Worm (Caenorhabditis elegans) whole organism, mixed stage, embryonic: ENCODE data around the gene Y49E10.30.
"Not testable (repeated sequence)": the region's sequence is repeated elsewhere in the genome, so short reads cannot be mapped to it uniquely, and the experiment has no call there.

Experiments used
- M03D4.4 ChIP-seq: sonication (generic microtip); optimal IDR thresholded peaks from 2 replicates; lab custom pipeline; 2017; ENCODE audit warnings: mild to moderate bottlenecking, missing genetic modification characterization, missing compliant biosample characterization
- bed-3 ChIP-seq: fragments of 200-800 bp; sonication (Bioruptor generic); optimal IDR thresholded peaks from 3 replicates; lab custom pipeline; 2018; ENCODE audit warnings: mild to moderate bottlenecking, missing genetic modification characterization, moderate library complexity, missing compliant biosample characterization
- blmp-1 ChIP-seq: fragments of 150-350 bp; optimal IDR thresholded peaks from 2 replicates; lab custom pipeline; 2014; ENCODE audit warnings: missing biosample characterization, missing genetic modification characterization
- ceh-39 ChIP-seq: fragments of 150-350 bp; optimal IDR thresholded peaks from 2 replicates; lab custom pipeline; 2014; ENCODE audit warnings: missing biosample characterization, missing genetic modification characterization
- ceh-43 ChIP-seq: fragments of 200-800 bp; sonication (Bioruptor generic); optimal IDR thresholded peaks from 2 replicates; lab custom pipeline; 2018; ENCODE audit warnings: mild to moderate bottlenecking, missing genetic modification characterization, moderate library complexity, missing compliant biosample characterization
- ces-1 ChIP-seq: fragments of 150-350 bp; optimal IDR thresholded peaks from 2 replicates; lab custom pipeline; 2014; ENCODE audit warnings: missing biosample characterization, missing genetic modification reagents, missing genetic modification characterization
- cnd-1 ChIP-seq: fragments of 200-800 bp; sonication (Bioruptor generic); optimal IDR thresholded peaks from 2 replicates; lab custom pipeline; 2018; ENCODE audit warnings: mild to moderate bottlenecking, missing genetic modification characterization, missing compliant biosample characterization
- drap-1 ChIP-seq: fragments of 200-800 bp; sonication (Bioruptor generic); optimal IDR thresholded peaks from 3 replicates; lab custom pipeline; 2018; ENCODE audit warnings: mild to moderate bottlenecking, missing genetic modification characterization, missing compliant biosample characterization
- elt-1 ChIP-seq: sonication (generic microtip); optimal IDR thresholded peaks from 2 replicates; lab custom pipeline; 2017; ENCODE audit warnings: missing genetic modification characterization, mild to moderate bottlenecking, missing compliant biosample characterization, antibody characterized with exemption, moderate library complexity, borderline replicate concordance; ENCODE audit not compliant: insufficient read depth
- elt-3 ChIP-seq: fragments of 150-350 bp; optimal IDR thresholded peaks from 2 replicates; lab custom pipeline; 2014; ENCODE audit warnings: missing biosample characterization, missing genetic modification characterization
- flh-1 ChIP-seq: fragments of 200-800 bp; sonication (Bioruptor generic); optimal IDR thresholded peaks from 2 replicates; lab custom pipeline; 2018; ENCODE audit warnings: mild to moderate bottlenecking, missing genetic modification characterization, moderate library complexity, missing compliant biosample characterization
- ham-2 ChIP-seq: fragments of 200-800 bp; sonication (Bioruptor generic); optimal IDR thresholded peaks from 2 replicates; lab custom pipeline; 2018; ENCODE audit warnings: mild to moderate bottlenecking, missing genetic modification characterization, missing compliant biosample characterization
- hlh-1 ChIP-seq: fragments of 150-350 bp; optimal IDR thresholded peaks from 2 replicates; lab custom pipeline; 2014; ENCODE audit warnings: missing biosample characterization, missing genetic modification reagents, missing genetic modification characterization
- lin-32 ChIP-seq: fragments of 200-800 bp; sonication (Bioruptor generic); optimal IDR thresholded peaks from 2 replicates; lab custom pipeline; 2018; ENCODE audit warnings: mild to moderate bottlenecking, missing genetic modification characterization, missing compliant biosample characterization
- lsy-2 ChIP-seq: fragments of 150-350 bp; optimal IDR thresholded peaks from 2 replicates; lab custom pipeline; 2014; ENCODE audit warnings: missing biosample characterization, missing genetic modification characterization
- mab-5 ChIP-seq: fragments of 150-350 bp; optimal IDR thresholded peaks from 2 replicates; lab custom pipeline; 2014; ENCODE audit warnings: missing biosample characterization, missing genetic modification characterization
- mep-1 ChIP-seq: fragments of 150-350 bp; optimal IDR thresholded peaks from 2 replicates; lab custom pipeline; 2017; ENCODE audit warnings: missing biosample characterization, missing genetic modification reagents, missing genetic modification characterization, inconsistent platforms
- mls-2 ChIP-seq: sonication (generic microtip); optimal IDR thresholded peaks from 2 replicates; lab custom pipeline; 2016; ENCODE audit warnings: mild to moderate bottlenecking, missing genetic modification characterization, moderate library complexity, missing compliant biosample characterization
- nhr-12 ChIP-seq: fragments of 150-350 bp; optimal IDR thresholded peaks from 2 replicates; lab custom pipeline; 2014; ENCODE audit warnings: missing biosample characterization, missing genetic modification characterization
- nhr-2 ChIP-seq: fragments of 150-350 bp; optimal IDR thresholded peaks from 2 replicates; lab custom pipeline; 2014; ENCODE audit warnings: missing biosample characterization, missing genetic modification characterization
- nhr-237 ChIP-seq: fragments of 150-350 bp; optimal IDR thresholded peaks from 2 replicates; lab custom pipeline; 2014; ENCODE audit warnings: missing biosample characterization, missing genetic modification characterization
- nhr-28 ChIP-seq: fragments of 150-350 bp; optimal IDR thresholded peaks from 2 replicates; lab custom pipeline; 2014; ENCODE audit warnings: missing biosample characterization, missing genetic modification characterization
- nhr-76 ChIP-seq: sonication (generic microtip); optimal IDR thresholded peaks from 2 replicates; lab custom pipeline; 2017; ENCODE audit warnings: missing biosample characterization, missing genetic modification characterization
- pha-4 ChIP-seq: fragments of 150-350 bp; optimal IDR thresholded peaks from 2 replicates; lab custom pipeline; 2018; ENCODE audit warnings: missing biosample characterization, missing genetic modification reagents, missing genetic modification characterization
- sem-2 ChIP-seq: fragments of 200-800 bp; sonication (Bioruptor generic); optimal IDR thresholded peaks from 2 replicates; lab custom pipeline; 2018; ENCODE audit warnings: mild to moderate bottlenecking, missing genetic modification characterization, missing compliant biosample characterization
- snpc-4 ChIP-seq: fragments of 150-350 bp; optimal IDR thresholded peaks from 2 replicates; lab custom pipeline; 2014; ENCODE audit warnings: missing biosample characterization, missing genetic modification characterization
- sptf-1 ChIP-seq: sonication (generic microtip); optimal IDR thresholded peaks from 2 replicates; lab custom pipeline; 2017; ENCODE audit warnings: mild to moderate bottlenecking, missing genetic modification characterization, moderate library complexity, missing compliant biosample characterization
- unc-120 ChIP-seq: sonication (generic microtip); optimal IDR thresholded peaks from 2 replicates; lab custom pipeline; 2017; ENCODE audit warnings: missing genetic modification characterization, missing compliant biosample characterization; ENCODE audit not compliant: poor library complexity, severe bottlenecking
- zip-8 ChIP-seq: fragments of 150-350 bp; optimal IDR thresholded peaks from 2 replicates; lab custom pipeline; 2014; ENCODE audit warnings: missing biosample characterization, missing genetic modification characterization

Gene Y49E10.30

DNA sequence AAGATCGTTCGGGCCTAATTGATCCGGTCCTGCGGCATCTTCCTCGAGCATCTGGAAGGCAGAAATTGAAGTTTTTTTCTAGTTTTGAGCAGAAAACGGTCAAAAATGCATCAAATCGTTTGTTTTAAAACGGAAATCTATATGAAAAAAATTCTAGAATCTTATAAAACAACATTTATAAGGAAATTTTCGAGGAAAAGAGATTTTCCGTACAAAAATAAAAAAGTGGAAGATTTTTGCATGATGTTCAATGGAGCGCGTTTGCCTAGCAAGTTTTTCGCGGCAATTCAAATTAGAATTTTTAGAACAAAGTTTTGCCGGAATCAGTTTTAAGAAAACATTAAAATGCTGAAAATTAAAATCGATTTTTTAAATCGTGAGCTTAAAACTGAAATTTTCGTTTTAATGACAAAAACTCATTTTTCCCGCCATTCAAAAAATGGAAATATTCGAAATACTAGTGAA is 9.5 kb upstream of the Y49E10.30 start, which contains the start of gene pph-4.2:
TSS of gene pph-4.2 (minus strand) at position 51 of the 465 bp plus-strand sequence.
- TF ChIP-seq lsy-2 (peak; percentile 29), ces-1 (GFP tag; lab: Kevin White, UChicago) (no peak), hlh-1 (tag; lab: Kevin White, UChicago) (no peak), ceh-39 (tag; lab: Kevin White, UChicago) (no peak), cnd-1 (no peak), nhr-12 (tag; lab: Kevin White, UChicago) (no peak), mls-2 (tag; lab: Kevin White, UChicago) (no peak), nhr-237 (tag; lab: Kevin White, UChicago) (peak; percentile 38)
- TF ChIP-seq, all 35 proteins: peak for 2

DNA sequence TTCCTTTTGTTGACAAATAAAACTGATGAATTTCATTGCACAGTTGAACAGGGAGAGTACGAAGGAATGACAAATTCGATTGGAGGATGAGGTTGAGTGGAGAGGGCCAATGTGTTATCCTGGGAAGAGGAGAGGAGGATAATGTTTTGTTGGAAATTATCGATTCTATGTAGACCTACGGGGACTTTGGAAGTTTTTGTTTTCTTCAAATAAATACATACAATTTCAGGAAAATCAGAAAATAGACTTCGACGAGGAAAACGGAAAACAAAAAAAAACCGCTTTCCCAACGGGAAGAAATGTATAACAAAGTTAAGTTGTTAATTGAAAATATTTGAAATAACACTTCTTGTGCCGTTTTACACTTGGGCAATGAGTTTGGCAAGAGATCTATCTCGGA is 3.0 kb upstream of the Y49E10.30 start, which contains the start of gene Y49E10.4:
TSS of gene Y49E10.4 (minus strand) at position 101 of the 400 bp plus-strand sequence.
- not testable (repeated sequence) for TF ChIP-seq snpc-4 (tag; lab: Kevin White, UChicago); lin-32; flh-1 (GFP tag; lab: Kevin White, UChicago)
- TF ChIP-seq, all 35 proteins: peak for 0; not testable (repeated sequence) for 35

DNA sequence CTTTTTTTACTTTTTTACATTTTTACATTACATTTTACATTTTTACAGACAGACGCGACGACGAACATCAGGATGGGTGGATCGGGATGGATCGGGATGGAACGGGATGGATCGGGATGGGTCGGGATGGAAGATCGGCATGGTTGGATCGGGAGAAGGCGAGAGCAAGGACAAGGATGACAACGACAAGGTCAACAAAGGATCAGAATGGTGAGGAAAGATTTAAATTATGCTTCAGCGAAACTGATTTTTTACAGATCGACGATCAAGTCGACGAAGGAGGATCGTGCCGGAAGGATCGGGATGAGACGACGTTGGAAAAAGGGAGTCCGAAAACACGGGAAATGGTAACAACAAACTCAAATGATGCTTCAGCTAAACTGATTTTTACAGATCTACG is 1.4 kb downstream of the Y49E10.30 start:
- TF ChIP-seq flh-1 (GFP tag; lab: Kevin White, UChicago) (no peak), zip-8 (tag; lab: Kevin White, UChicago) (no peak), nhr-2 (no peak), mab-5 (tag; lab: Kevin White, UChicago) (no peak), elt-1 (no peak), sem-2 (GFP tag; lab: Kevin White, UChicago) (no peak)

DNA sequence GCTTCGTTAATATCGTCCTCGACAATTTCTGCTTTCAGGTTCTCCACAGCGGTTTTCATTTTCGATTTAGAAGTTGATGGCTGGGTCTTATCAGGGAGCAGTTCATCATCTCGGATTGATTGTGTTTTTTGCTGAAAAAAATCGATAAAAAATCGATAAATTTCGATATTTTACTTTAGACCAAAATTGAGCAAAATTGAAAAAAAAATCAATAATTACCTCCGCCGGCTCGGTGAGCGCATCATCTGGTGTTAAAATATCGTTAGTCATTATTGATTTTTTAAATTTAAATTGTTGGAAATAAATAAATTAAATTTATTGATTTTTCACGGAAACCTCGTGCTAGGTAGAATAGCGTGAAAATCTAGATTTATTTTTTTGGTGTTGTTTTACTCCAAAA is 8.4 kb downstream of the Y49E10.30 start, which contains the start of gene Y49E10.10:
TSS of gene Y49E10.10 (plus strand) at position 381 of the 400 bp plus-strand sequence.
- no peak for TF ChIP-seq nhr-2
- TF ChIP-seq unc-120 (tag; lab: Kevin White, UChicago), result no peak
- TF ChIP-seq snpc-4 (tag; lab: Kevin White, UChicago), result no peak
- no peak for TF ChIP-seq ces-1 (GFP tag; lab: Kevin White, UChicago)
- TF ChIP-seq bed-3 (GFP tag; lab: Kevin White, UChicago), result no peak

DNA sequence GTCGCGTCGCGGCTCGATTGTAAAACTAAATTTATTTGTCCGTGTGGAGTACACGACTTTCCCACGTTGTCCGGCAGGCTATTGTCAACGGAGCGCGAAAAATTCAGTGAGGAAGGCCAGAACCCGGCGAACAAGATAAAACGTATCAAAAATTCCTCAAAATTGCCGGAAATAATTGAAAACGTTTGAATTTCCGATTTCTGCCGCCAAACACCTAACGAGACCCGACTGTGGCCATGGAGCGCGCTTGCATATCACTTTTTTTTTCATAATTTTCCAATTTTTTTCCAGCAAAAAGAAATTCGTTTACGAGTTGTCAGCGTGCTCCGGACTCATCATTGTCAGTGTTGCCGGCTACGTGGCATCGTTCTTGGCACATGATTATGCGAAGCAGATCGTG is 11.8 kb downstream of the Y49E10.30 start:
- TF ChIP-seq bed-3 (GFP tag; lab: Kevin White, UChicago), result no peak
- no peak for TF ChIP-seq blmp-1 (tag; lab: Kevin White, UChicago)
- TF ChIP-seq mls-2 (tag; lab: Kevin White, UChicago), result no peak
- no peak for TF ChIP-seq flh-1 (GFP tag; lab: Kevin White, UChicago)
- TF ChIP-seq mep-1 (tag; lab: Kevin White, UChicago), result no peak
- TF ChIP-seq ces-1 (GFP tag; lab: Kevin White, UChicago), result no peak
- TF ChIP-seq elt-1, result no peak
- TF ChIP-seq snpc-4 (tag; lab: Kevin White, UChicago), result no peak
- TF ChIP-seq elt-3 (tag; lab: Kevin White, UChicago), result no peak
- TF ChIP-seq lin-32, result no peak
- no peak for TF ChIP-seq pha-4 (tag; lab: Kevin White, UChicago)
- TF ChIP-seq unc-120 (tag; lab: Kevin White, UChicago), result no peak
- TF ChIP-seq nhr-12 (tag; lab: Kevin White, UChicago), result no peak
- TF ChIP-seq drap-1, result no peak

DNA sequence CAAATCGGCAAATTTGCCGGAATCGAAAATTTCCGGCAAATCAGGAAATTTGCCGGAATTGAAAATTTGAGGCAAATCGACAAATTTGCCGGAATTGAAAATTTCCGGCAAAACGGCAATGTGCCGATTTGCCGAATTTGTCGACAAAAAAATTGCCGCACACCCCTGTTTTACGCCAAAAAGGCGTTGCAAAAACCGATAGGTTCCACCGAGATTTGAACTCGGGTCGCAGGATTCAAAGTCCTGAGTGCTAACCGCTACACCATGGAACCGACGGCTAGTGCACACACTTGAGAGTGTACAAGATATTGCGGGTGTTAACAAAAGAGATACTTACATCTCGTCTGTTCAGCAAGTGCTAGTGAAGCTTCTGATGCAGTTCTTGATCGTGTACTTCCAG is 13.0 kb downstream of the Y49E10.30 start:
- TF ChIP-seq nhr-28 (tag; lab: Kevin White, UChicago), result no peak
- TF ChIP-seq bed-3 (GFP tag; lab: Kevin White, UChicago), result peak; percentile 28
- TF ChIP-seq drap-1, result peak; percentile 47
- TF ChIP-seq sptf-1 (tag; lab: Kevin White, UChicago), result peak; percentile 84
- peak; percentile 46 for TF ChIP-seq cnd-1
- peak; percentile 5 for TF ChIP-seq ham-2
- TF ChIP-seq flh-1 (GFP tag; lab: Kevin White, UChicago), result peak; percentile 20
- TF ChIP-seq ceh-43 (GFP tag; lab: Kevin White, UChicago), result peak; percentile 12
- no peak for TF ChIP-seq zip-8 (tag; lab: Kevin White, UChicago)
- TF ChIP-seq nhr-237 (tag; lab: Kevin White, UChicago), result no peak
- no peak for TF ChIP-seq nhr-76 (tag; lab: Kevin White, UChicago)
- peak; percentile 32 for TF ChIP-seq sem-2 (GFP tag; lab: Kevin White, UChicago)
- TF ChIP-seq M03D4.4 (tag; lab: Kevin White, UChicago), result peak; percentile 14
- peak; percentile 40 for TF ChIP-seq unc-120 (tag; lab: Kevin White, UChicago)
- peak; percentile 58 for TF ChIP-seq mls-2 (tag; lab: Kevin White, UChicago)
- TF ChIP-seq lin-32, result peak; percentile 80
